Worm (Caenorhabditis elegans) whole organism, dauer: Measurements from ENCODE around the gene kbp-3.

Source experiments
- unc-62 ChIP-seq: sonication (generic microtip); optimal IDR thresholded peaks from 2 replicates; lab custom pipeline; 2017; ENCODE audit warnings: missing biosample characterization, missing genetic modification reagents, missing genetic modification characterization

Gene kbp-3

DNA sequence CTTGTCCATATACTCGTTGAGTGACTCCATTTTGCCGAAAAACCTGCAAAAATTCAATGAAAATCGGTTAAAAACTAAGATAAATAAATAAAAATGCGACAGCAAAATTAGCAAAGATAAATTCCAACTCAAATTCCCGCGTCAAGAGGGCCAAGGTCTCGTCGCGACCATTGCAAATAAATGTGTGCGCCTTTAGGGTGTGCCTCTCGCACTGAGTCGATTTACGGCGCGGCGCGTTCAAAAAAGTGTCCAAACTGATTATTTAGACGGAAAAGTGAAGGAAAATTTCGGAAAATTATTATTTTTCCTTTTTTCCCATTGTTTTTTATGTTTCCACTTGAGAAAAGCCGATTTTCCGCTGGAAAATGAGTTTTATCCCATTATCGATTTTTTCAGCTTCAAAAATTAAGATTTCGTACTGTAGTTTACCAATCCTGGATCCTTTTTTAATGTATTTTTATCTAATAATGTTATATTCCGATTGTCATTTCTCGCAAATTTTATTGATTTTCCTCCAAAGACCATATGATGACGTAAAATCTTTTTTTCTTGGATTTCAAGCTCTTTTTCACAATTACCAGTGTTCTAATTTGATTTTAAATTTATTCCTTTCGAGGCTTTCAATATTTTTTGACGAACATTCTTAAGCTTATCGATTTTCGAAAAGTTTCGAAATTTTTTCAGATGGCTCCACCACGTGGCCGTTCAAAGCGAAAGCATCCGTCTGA is at the start of gene kbp-3, which contains the start of gene nurf-1:
kbp-3 (minus strand) TSS at position 43 of the 728 bp plus-strand sequence.
nurf-1 (plus strand) TSS at position 678 of the 728 bp plus-strand sequence.
- no peak for TF ChIP-seq unc-62 (GFP tag; lab: Kevin White, UChicago)

DNA sequence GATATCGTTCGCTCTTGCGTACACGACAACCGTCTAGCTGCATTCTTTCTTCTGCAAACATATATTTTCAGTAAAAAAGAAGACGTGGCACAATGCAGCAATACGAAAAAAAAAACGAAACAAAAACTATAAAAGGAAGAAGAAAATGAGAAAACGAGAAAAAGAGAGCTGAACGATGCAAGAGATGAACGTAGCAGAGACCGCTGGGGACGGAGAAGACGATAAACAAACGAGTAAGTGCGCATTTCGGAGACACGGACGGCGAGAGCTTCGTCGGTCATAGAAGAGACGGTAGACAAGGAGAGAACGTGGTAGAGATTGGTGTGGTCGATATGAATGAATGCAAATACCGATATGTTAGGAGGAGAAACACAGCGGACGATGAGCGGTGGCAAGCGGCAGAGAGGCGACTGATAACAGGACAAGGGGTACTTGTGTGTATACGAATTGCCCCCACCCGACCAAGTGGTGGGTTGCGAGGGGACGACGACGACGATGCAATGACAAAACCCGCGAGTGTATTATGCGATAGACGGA is 48.1 kb upstream of the kbp-3 start, which contains the start of gene K04B12.2:
K04B12.2 (minus strand) TSS at position 51 of the 537 bp plus-strand sequence.
- TF ChIP-seq unc-62 (GFP tag; lab: Kevin White, UChicago), result no peak

DNA sequence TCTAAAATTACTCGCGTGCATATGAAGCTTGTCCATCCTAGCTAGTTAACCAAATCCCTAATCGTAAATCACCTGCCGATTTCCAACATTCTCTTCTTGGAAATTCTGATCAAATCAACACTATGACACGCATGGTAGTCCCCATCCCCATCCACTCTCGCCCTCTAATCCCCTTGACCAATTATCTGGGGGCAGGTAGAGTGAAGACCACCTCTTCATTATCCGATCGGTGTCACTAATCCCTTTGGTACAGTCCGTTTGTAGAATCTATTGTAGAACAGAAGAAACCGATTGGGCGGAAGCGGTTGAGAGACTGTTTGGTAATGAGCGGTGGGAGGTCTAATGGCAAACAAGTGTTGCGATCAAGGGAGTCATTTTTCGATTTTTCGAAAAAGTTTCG is 47.2 kb upstream of the kbp-3 start:
- no peak for TF ChIP-seq unc-62 (GFP tag; lab: Kevin White, UChicago)

DNA sequence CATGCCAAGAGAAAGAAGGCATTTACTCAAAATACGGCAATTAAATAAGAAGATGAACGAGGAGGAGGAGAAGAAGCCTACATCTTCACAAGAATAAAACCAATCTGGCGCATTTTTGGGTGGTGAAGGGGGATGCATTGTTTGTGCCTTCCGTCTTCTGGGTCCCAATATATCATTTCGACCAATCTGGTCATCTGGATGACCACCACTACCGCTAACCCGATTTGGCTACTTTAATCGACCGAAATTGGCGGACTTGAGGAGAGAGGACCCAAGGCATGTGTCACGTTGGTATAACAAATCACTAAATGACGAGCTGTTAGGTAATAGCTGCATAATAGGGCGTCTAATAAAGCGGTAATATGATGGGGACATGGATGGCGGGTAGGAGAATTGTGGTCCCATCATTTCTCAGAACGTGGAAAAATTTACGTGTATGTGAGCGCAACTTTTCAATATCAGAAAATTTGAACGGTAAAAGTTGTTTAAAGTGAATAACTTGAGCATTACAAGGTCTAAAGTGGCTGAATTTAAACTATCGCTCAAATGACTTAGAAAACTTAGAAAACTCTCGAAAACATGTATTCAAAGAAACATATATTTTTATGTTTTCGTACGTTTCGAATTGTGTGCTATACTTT is 44.0 kb upstream of the kbp-3 start:
- no peak for TF ChIP-seq unc-62 (GFP tag; lab: Kevin White, UChicago)

DNA sequence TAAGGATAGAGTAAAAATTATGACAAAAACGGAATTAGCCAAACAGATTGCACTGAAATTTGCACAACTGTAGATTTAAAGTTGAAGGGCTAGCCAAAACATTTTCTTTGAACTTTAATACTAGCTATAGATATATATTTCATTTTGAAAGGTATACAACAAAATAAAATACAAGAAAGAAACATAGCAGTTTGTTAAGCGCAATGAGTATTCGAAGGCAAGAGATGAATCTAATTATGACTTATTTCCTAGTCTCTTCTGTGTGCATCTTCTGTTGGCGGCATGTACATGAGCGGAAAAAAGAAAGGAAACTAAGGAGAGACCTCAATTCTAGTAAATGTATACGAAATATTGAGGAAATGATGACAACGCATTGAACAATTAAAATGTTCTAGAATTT is 42.2 kb upstream of the kbp-3 start:
- TF ChIP-seq unc-62 (GFP tag; lab: Kevin White, UChicago), result no peak

DNA sequence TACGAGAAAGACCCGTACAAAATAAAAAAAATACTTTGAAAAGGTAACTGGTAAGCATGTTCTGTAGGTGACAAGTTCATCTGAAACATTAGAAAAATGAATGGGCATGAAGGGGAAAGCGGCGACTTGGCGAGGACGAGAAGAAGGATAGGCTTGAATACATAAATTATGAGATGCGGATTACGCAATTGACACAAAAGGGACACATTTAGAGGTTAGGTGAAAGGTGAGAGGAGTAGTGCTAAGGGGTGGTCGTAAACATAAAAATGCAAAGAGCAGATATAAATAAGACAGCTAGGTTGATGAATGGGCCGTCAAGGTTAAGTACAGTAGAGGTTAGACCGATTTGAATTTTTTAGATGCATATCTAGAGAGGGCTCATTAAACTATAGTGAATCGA is 39.0 kb upstream of the kbp-3 start:
- no peak for TF ChIP-seq unc-62 (GFP tag; lab: Kevin White, UChicago)

DNA sequence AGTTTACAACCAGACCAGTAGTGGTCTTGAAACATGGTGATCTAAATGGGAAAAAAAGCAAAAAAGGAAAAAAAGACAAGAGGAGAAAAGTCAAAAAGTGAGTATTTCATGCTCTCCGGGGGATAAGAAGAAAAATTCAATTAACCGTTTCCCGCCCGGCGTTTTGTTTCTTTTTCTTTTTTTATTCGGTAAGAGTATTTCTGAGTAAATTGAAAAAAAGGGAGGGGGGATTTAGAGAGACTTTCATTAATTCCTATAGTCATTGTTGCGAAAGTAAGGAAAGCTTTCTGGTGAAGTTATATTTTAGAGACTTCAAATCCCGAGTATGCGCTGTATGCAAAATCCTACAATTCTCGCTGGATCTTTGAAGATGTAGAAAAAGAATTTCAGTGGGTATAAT is 37.8 kb upstream of the kbp-3 start:
- TF ChIP-seq unc-62 (GFP tag; lab: Kevin White, UChicago), result no peak

DNA sequence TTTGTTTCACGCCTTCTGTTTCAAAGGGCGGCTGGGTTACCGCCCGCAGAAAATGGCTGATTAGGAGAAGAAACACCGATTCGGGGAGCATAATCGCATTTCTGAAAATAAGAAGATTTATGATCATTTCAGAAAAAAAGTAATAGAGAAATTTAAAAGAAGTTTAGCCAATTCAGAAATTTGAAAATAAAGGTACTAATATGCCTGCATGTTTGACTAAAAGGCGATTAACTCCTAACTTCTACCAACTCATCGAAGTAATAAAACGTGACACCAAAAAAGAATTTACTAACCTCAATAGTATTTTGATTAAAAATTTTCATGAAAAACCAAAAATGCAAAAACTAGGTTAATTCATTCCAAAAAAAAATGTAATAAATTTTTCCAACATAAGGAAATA is 34.9 kb upstream of the kbp-3 start, which contains the start of gene plx-2:
plx-2 (minus strand) TSS at position 101 of the 400 bp plus-strand sequence.
- no peak for TF ChIP-seq unc-62 (GFP tag; lab: Kevin White, UChicago)

DNA sequence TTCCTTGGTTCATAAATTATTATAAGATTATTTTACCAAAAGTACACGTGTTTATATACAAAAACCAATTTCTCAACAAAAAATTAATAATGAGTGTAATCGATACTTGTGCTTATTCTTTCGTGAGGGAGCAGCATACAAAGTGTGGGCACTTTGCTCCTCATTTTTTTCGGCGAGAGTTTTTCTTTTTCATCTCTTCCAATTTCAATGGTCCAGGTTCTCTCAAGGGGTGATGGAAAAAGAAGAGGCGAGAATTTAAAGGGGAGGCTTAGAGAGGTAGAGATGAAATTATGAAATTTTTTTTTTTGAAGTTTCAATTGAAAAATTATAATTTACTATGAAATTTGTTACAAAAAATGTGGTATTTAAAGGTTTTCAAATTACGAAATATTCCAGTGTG is 27.1 kb upstream of the kbp-3 start:
- no peak for TF ChIP-seq unc-62 (GFP tag; lab: Kevin White, UChicago)

DNA sequence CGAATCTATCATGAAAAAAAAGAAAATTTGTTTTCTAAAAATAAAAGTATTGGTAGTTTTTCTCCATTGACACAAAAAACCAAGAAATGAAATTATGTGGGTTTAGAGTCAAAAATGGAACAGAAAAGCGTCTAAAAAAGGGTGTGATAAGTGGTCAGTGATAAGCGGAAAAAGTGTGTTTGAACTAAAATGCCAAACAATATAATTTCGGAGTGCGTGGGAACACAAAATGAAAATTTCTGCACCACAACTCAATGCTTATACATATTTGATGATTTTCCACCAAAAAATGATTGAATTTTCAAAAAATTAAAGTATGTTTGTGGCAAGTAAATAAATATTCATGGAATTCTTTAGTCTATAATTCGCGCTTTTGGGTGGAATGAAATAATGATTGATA is 25.5 kb upstream of the kbp-3 start:
- TF ChIP-seq unc-62 (GFP tag; lab: Kevin White, UChicago), result no peak

DNA sequence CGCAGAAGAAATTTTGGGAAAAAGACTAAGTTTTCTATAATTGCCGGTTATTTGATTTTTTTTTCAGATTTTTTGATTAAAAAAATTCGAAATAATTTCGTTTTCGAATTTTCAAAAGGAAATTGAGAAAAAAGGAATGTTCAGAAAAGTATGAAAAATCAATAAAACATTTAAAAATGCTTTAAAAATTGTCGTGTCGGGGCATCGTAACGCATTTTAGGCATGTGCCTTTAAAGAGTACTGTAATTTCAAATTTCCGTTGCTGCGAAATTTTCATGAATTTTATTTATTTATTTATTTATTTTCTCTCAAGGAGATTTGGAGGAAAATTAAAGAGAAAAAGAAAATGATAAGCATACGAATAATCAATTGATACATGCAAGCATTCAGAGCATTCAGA is 23.8 kb upstream of the kbp-3 start:
- no peak for TF ChIP-seq unc-62 (GFP tag; lab: Kevin White, UChicago)

DNA sequence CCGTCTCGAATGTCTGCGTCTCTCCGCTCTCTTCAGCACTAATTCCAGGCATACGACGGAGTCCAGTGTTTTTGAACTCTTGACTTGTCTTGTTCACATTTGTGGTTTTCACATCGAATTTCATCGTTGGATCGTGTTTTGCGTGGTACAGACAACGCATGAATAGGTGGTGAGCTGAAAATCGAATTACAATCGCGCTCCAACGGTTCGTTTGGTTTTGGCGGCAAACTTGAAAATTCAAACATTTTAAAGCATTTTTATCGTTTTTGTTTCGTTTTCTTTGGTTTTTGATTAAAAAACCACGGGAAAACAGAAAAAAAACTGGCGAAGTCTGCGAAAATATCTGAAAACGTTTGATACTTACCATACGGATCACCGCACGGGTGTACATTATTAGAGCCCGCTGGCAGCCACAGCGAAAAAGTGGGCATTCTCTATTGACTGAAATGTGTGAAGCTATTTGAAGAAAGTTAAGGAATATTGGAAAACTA is 23.2 kb upstream of the kbp-3 start, which contains the start of gene exl-1:
exl-1 (minus strand) TSS at position 441 of the 491 bp plus-strand sequence.
- TF ChIP-seq unc-62 (GFP tag; lab: Kevin White, UChicago), result no peak

DNA sequence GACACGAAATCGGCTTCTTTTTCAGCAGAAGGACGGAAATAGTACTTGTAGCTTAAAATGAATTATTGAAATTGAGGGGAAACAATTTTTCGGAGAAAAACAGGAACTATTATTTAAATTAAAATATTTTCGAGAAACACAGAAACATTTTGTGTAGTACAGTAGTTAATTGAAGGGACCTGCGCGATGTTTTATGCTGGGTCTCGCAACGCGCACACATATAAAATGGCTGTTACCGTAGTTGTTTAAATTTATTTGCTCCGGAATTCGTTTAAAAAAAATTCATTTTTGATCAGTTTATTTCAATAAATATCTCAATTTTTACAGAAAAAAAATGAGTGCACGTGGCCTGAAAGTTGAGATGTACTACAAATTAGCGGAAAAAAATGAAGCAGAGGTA is 20.9 kb upstream of the kbp-3 start, which contains the start of gene dsb-2:
dsb-2 (plus strand) TSS at position 328 of the 400 bp plus-strand sequence.
- TF ChIP-seq unc-62 (GFP tag; lab: Kevin White, UChicago), result no peak

DNA sequence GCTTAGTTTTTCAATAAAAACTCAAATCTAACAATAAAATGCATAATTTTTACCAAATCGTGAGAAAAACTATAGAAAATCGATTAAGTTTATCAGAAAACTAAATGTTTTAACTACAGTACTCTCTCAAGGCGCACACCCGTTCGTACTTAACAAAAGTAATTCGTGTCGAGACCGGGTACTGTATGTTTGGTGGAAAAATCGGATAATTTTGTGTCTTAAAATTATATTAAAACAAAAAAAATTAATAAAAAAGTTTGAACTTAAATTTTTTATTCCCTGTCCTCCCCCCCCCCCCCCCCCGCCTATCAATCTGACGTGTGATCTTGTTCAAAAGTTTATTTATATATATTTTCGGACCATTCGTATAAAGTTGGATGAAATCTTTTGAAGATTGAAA is 18.4 kb upstream of the kbp-3 start, which contains the start of gene F26H11.4:
F26H11.4 (plus strand) TSS at position 301 of the 400 bp plus-strand sequence.
- TF ChIP-seq unc-62 (GFP tag; lab: Kevin White, UChicago), result no peak

DNA sequence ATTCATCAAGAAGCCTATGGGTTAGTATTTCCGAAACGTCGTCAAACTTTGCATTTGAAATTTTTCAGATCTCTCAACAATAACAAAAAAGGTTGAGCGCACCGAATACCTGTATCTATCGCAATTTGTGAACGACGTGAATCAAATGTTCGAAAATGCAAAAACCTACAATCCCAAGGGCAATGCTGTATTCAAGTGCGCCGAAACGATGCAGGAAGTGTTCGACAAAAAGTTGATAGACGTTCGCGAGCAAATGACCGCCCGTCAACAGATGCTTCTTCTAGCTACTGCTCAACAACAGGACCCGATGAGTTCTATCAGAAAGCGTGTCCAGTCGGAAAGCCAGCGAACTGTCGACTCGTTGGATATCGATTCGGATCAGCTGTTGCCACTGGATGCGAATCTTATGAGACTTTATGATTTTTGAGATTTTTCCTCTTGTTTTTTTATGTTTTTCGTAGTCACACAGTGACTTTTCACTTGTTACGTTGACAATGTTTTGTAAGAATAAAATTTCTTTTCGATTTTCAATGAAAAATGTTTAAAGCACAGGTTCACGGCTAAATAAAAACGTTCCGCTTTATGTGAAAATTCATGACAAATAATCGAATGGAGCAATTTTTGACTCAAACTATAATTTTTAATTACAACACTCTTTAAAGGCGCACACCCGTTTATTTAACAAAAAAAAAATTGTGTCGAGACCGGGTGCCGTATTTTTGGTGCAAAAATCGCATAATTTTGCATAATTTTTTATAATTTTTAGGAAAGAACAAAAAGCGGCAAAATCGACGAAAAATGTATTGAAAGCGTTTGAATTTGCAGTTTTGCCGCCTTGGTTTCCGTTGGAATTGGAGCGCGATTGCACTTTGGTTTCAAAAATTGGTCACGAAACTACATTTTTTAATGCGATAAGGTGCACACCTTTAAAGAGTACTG is 17.7 kb upstream of the kbp-3 start:
- no peak for TF ChIP-seq unc-62 (GFP tag; lab: Kevin White, UChicago)
